Worm (Caenorhabditis elegans): Measurements from ENCODE around the gene T04F8.7.

The T04F8.7 gene

ce11 chrX:11661625-11662024, 19.2 kb downstream of the T04F8.7 start, which contains the start of gene sfxn-1.5 (continued):
- peak in 1 of 2 experiments; percentile 43 for TF ChIP-seq lin-35 (GFP tag; optimal IDR thresholded peaks at IDR 0.05)
- peak; percentile 0 for TF ChIP-seq hpl-2 (GFP tag; optimal IDR thresholded peaks at IDR 0.05)
- no peak for TF ChIP-seq nhr-77 (tag; optimal IDR thresholded peaks at IDR 0.05)
- TF ChIP-seq unc-30 (tag; optimal IDR thresholded peaks at IDR 0.05): no peak
- no peak for TF ChIP-seq rnt-1 (tag; optimal IDR thresholded peaks at IDR 0.05)
- TF ChIP-seq lin-14 (GFP tag; optimal IDR thresholded peaks at IDR 0.05): peak; percentile 43
- no peak for TF ChIP-seq nhr-237 (tag; optimal IDR thresholded peaks at IDR 0.05)
- peak; percentile 38 for TF ChIP-seq nhr-90 (tag; optimal IDR thresholded peaks at IDR 0.05; ENCODE audit: poor library complexity)
- TF ChIP-seq efl-1 (optimal IDR thresholded peaks at IDR 0.05): no peak
- no peak for TF ChIP-seq efl-1 (GFP tag; optimal IDR thresholded peaks at IDR 0.05 in 1 of 2)
- TF ChIP-seq elt-2 (tag; optimal IDR thresholded peaks at IDR 0.05): peak; percentile 94
- no peak for TF ChIP-seq grh-1 (GFP tag; IDR thresholded peaks at IDR 0.05)
- peak in 1 of 2 experiments; percentile 55 for TF ChIP-seq mdl-1 (tag; optimal IDR thresholded peaks at IDR 0.05)
- TF ChIP-seq nhr-28 (tag; optimal IDR thresholded peaks at IDR 0.05): no peak

ce11 chrX:11658331-11658730, 22.4 kb downstream of the T04F8.7 start, which contains the start of gene T04F8.3:
T04F8.3 (plus strand) TSS chrX:11658631.
- no peak for TF ChIP-seq nhr-84 (tag; optimal IDR thresholded peaks at IDR 0.05)

- TF ChIP-seq lin-14 (GFP tag; optimal IDR thresholded peaks at IDR 0.05): peak; percentile 80
- peak; percentile 72 for TF ChIP-seq nhr-71 (tag; optimal IDR thresholded peaks at IDR 0.05)
- no peak for TF ChIP-seq fkh-4 (tag; optimal IDR thresholded peaks at IDR 0.05; ENCODE audit: borderline replicate concordance)
- peak; percentile 17; the same call in 1 of the 2 replicates for TF ChIP-seq isw-1 (GFP tag; IDR thresholded peaks at IDR 0.05)
- no peak for TF ChIP-seq lin-39 (tag; optimal IDR thresholded peaks at IDR 0.05)
- TF ChIP-seq mdl-1 (tag; optimal IDR thresholded peaks at IDR 0.05): peak in 1 of 2 experiments; percentile 58
- TF ChIP-seq unc-62 (GFP tag; optimal IDR thresholded peaks at IDR 0.05): no peak
- TF ChIP-seq elt-3 (tag; optimal IDR thresholded peaks at IDR 0.05): peak in 1 of 6 experiments; percentile 8
- no peak for TF ChIP-seq C04F5.9 (tag; optimal IDR thresholded peaks at IDR 0.05)
- TF ChIP-seq snu-23 (GFP tag; optimal IDR thresholded peaks at IDR 0.05): peak; percentile 76
- no peak for TF ChIP-seq ceh-90 (tag; optimal IDR thresholded peaks at IDR 0.05)
- TF ChIP-seq pqm-1 (tag; optimal IDR thresholded peaks at IDR 0.05): no peak
- no peak for TF ChIP-seq unc-86 (tag; optimal IDR thresholded peaks at IDR 0.05)
- TF ChIP-seq unc-130 (tag; optimal IDR thresholded peaks at IDR 0.05): peak; percentile 62
- no peak for TF ChIP-seq egl-13 (tag; optimal IDR thresholded peaks at IDR 0.05)
- TF ChIP-seq fkh-8 (tag; optimal IDR thresholded peaks at IDR 0.05): peak; percentile 34
- TF ChIP-seq fos-1 (tag; optimal IDR thresholded peaks at IDR 0.05): peak; percentile 30
- TF ChIP-seq ztf-4 (tag; optimal IDR thresholded peaks at IDR 0.05): no peak
- no peak for TF ChIP-seq efl-3 (GFP tag; optimal IDR thresholded peaks at IDR 0.05)
- TF ChIP-seq irx-1 (tag; optimal IDR thresholded peaks at IDR 0.05): no peak
- no peak for TF ChIP-seq sox-4 (tag; optimal IDR thresholded peaks at IDR 0.05)
- TF ChIP-seq unc-30 (tag; optimal IDR thresholded peaks at IDR 0.05): no peak
- TF ChIP-seq nhr-28 (tag; optimal IDR thresholded peaks at IDR 0.05): no peak
- no peak for TF ChIP-seq C34B4.2 (tag; optimal IDR thresholded peaks at IDR 0.05)
- peak; percentile 54 to 59 for TF ChIP-seq lin-35 (GFP tag; optimal IDR thresholded peaks at IDR 0.05)
- TF ChIP-seq alr-1 (tag; optimal IDR thresholded peaks at IDR 0.05; ENCODE audit: borderline replicate concordance): no peak
- no peak for TF ChIP-seq ces-1 (GFP tag; optimal IDR thresholded peaks at IDR 0.05)
- no peak for TF ChIP-seq sptf-1 (tag; optimal IDR thresholded peaks at IDR 0.05)
- no peak for TF ChIP-seq ama-1 (optimal IDR thresholded peaks at IDR 0.05)
- TF ChIP-seq blmp-1 (tag; optimal IDR thresholded peaks at IDR 0.05): peak; percentile 64
- TF ChIP-seq nhr-90 (tag; optimal IDR thresholded peaks at IDR 0.05; ENCODE audit: poor library complexity): peak; percentile 24
- peak; percentile 52 for TF ChIP-seq rnt-1 (tag; optimal IDR thresholded peaks at IDR 0.05)
- TF ChIP-seq grh-1 (GFP tag; IDR thresholded peaks at IDR 0.05): no peak
- no peak for TF ChIP-seq snpc-4 (tag; optimal IDR thresholded peaks at IDR 0.05)
- TF ChIP-seq nhr-11 (tag; optimal IDR thresholded peaks at IDR 0.05): no peak
- TF ChIP-seq swsn-7 (tag; optimal IDR thresholded peaks at IDR 0.05): peak; percentile 65
- TF ChIP-seq aly-2 (tag; optimal IDR thresholded peaks at IDR 0.05): no peak
- TF ChIP-seq tlp-1 (tag; optimal IDR thresholded peaks at IDR 0.05): no peak
- peak; percentile 32 for TF ChIP-seq nhr-77 (tag; optimal IDR thresholded peaks at IDR 0.05)
- peak; percentile 94 for TF ChIP-seq vab-15 (tag; optimal IDR thresholded peaks at IDR 0.05)
- TF ChIP-seq C16A3.4 (tag; optimal IDR thresholded peaks at IDR 0.05): peak; percentile 88
- peak; percentile 43 to 49 for TF ChIP-seq efl-1 (optimal IDR thresholded peaks at IDR 0.05)
- TF ChIP-seq efl-1 (GFP tag; optimal IDR thresholded peaks at IDR 0.05 in 1 of 2): peak in 1 of 2 experiments; percentile 35
- no peak for TF ChIP-seq lir-3 (tag; optimal IDR thresholded peaks at IDR 0.05; ENCODE audit: poor library complexity)
These were observed 24.2 kb downstream of the T04F8.7 start, which contains the start of gene T04F8.2 for ce11 chrX:11656519-11657006. T04F8.2 (minus strand) TSS chrX:11656569.
